Worm (Caenorhabditis elegans): ENCODE results near the gene adal-1.

DNA sequence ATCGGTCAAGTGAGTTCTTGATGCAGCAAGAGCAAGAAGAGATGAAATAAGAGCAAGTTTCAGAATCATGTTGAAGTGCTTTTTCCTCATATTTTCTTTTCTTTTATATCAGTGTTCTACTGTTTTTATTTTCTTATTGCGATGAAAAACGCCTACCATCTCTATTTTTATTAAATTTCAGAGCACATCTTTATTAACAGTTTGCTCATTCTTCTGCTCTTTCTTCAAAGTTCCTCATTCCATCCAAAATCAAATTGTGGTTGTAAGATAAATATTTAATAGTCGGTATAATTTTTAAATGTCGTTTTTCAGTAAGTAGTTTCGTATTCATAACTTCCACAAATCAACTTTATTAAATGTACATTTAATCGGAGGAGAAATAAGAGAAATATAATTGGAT lies 20.9 kb downstream of the adal-1 start, which contains the start of gene C44B7.5:
- TF ChIP-seq ztf-11 (tag; optimal IDR thresholded peaks at IDR 0.05) (no peak), lin-13 (tag; optimal IDR thresholded peaks at IDR 0.05) (no peak), unc-39 (tag; optimal IDR thresholded peaks at IDR 0.05) (no peak), nhr-12 (tag; optimal IDR thresholded peaks at IDR 0.05) (no peak), nhr-237 (tag; optimal IDR thresholded peaks at IDR 0.05) (no peak), snpc-4 (tag; optimal IDR thresholded peaks at IDR 0.05) (no peak), bed-3 (GFP tag; optimal IDR thresholded peaks at IDR 0.05) (no peak), sem-2 (GFP tag; optimal IDR thresholded peaks at IDR 0.05) (no peak), mab-5 (tag; optimal IDR thresholded peaks at IDR 0.05) (no peak), lin-32 (GFP tag; optimal IDR thresholded peaks at IDR 0.05) (no peak), ham-2 (GFP tag; optimal IDR thresholded peaks at IDR 0.05) (no peak), unc-62 (GFP tag; optimal IDR thresholded peaks at IDR 0.05) (no peak)

All from whole organism, mixed stage, embryonic.